Worm (Caenorhabditis elegans): ENCODE measurements around the gene F41B4.3.

DNA sequence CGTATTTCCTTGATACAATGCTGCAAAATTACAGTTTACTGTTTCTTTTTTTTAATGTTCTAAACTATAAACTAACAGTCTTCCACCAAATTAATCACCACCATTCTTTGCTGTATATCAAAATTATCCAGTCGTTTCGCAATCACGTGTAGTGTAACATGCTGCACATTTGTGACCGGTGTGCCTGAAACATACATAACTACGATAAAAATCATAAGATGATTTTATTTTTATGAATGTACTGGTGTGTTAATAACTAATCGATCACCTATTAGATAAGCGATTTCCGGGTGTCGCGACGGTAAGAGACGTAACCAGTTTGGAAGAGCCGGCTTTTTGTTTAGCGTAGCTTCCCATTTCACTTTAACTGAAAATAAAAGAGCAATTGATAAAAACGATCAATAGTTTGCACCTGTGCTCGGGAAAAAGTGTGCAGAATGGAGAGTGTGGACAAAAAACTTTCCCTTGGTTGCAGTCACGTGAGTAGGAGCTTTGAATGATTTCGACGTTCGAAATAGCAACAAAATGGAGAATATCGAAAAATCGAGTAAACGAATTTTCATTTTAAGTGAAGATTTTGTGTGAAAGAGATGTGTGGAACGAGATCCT lies 46.8 kb downstream of the F41B4.3 start, which contains the start of gene sgca-1:
- no peak for TF ChIP-seq nhr-11 (tag; optimal IDR thresholded peaks at IDR 0.05)
- no peak for TF ChIP-seq nhr-12 (tag; optimal IDR thresholded peaks at IDR 0.05)
- TF ChIP-seq ceh-82 (tag; optimal IDR thresholded peaks at IDR 0.05) = no peak
- peak; percentile 1 for TF ChIP-seq ama-1 (optimal IDR thresholded peaks at IDR 0.05)
- TF ChIP-seq lin-13 (GFP tag; optimal IDR thresholded peaks at IDR 0.05) = no peak
- TF ChIP-seq egl-27 (tag; optimal IDR thresholded peaks at IDR 0.05) = no peak
- no peak for TF ChIP-seq R02D3.7 (tag; optimal IDR thresholded peaks at IDR 0.05)
- no peak for TF ChIP-seq lsy-2 (tag; optimal IDR thresholded peaks at IDR 0.05)
- TF ChIP-seq nhr-21 (tag; optimal IDR thresholded peaks at IDR 0.05) = no peak
- TF ChIP-seq aly-2 (tag; optimal IDR thresholded peaks at IDR 0.05) = no peak
